Worm (Caenorhabditis elegans) whole organism, late embryonic: ENCODE measurements around the gene F40G9.14.

Experiments used
- C08G9.2 ChIP-seq: sonication (generic microtip); optimal IDR thresholded peaks from 2 replicates; lab custom pipeline; 2016; ENCODE audit warnings: mild to moderate bottlenecking, missing genetic modification characterization, moderate library complexity, missing compliant biosample characterization
- C38D4.7 ChIP-seq: fragments of 200-800 bp; sonication (Bioruptor generic); optimal IDR thresholded peaks from 2 replicates; lab custom pipeline; 2018; ENCODE audit warnings: mild to moderate bottlenecking, missing genetic modification characterization, moderate library complexity, missing compliant biosample characterization
- T23F11.4 ChIP-seq: fragments of 200-800 bp; sonication (Bioruptor generic); optimal IDR thresholded peaks from 2 replicates; lab custom pipeline; 2018; ENCODE audit warnings: mild to moderate bottlenecking, missing genetic modification characterization, missing compliant biosample characterization
- Y22D7AL.16 ChIP-seq: sonication (generic microtip); optimal IDR thresholded peaks from 2 replicates; lab custom pipeline; 2016; ENCODE audit warnings: missing genetic modification characterization, missing compliant biosample characterization
- ceh-18 ChIP-seq: sonication (generic microtip); optimal IDR thresholded peaks from 2 replicates; lab custom pipeline; 2016; ENCODE audit warnings: missing genetic modification characterization, missing compliant biosample characterization
- ceh-22 ChIP-seq: sonication (generic microtip); optimal IDR thresholded peaks from 2 replicates; lab custom pipeline; 2017; ENCODE audit warnings: missing biosample characterization, missing genetic modification characterization
- ceh-24 ChIP-seq: sonication (generic microtip); optimal IDR thresholded peaks from 2 replicates; lab custom pipeline; 2016; ENCODE audit warnings: mild to moderate bottlenecking, missing genetic modification characterization, missing compliant biosample characterization
- ceh-31 ChIP-seq: sonication (generic microtip); optimal IDR thresholded peaks from 2 replicates; lab custom pipeline; 2016; ENCODE audit warnings: missing genetic modification characterization, missing compliant biosample characterization
- ceh-34 ChIP-seq: sonication (generic microtip); optimal IDR thresholded peaks from 2 replicates; lab custom pipeline; 2016; ENCODE audit warnings: mild to moderate bottlenecking, missing genetic modification characterization, missing compliant biosample characterization
- ceh-48 ChIP-seq: sonication (generic microtip); optimal IDR thresholded peaks from 2 replicates; lab custom pipeline; 2016; ENCODE audit warnings: missing genetic modification characterization, inconsistent platforms, missing compliant biosample characterization
- ceh-6 ChIP-seq: fragments of 200-800 bp; sonication (Bioruptor generic); optimal IDR thresholded peaks from 2 replicates; lab custom pipeline; 2018; ENCODE audit warnings: mild to moderate bottlenecking, missing genetic modification characterization, missing compliant biosample characterization
- ceh-9 ChIP-seq: sonication (generic microtip); optimal IDR thresholded peaks from 2 replicates; lab custom pipeline; 2016; ENCODE audit warnings: mild to moderate bottlenecking, missing genetic modification characterization, inconsistent platforms, missing compliant biosample characterization
- che-1 ChIP-seq: sonication (generic microtip); optimal IDR thresholded peaks from 2 replicates; lab custom pipeline; 2016; ENCODE audit warnings: mild to moderate bottlenecking, missing genetic modification characterization, missing compliant biosample characterization
- elt-2 ChIP-seq: sonication (generic microtip); optimal IDR thresholded peaks from 2 replicates; lab custom pipeline; 2016; ENCODE audit warnings: missing genetic modification reagents, missing genetic modification characterization, missing compliant biosample characterization
- ets-4 ChIP-seq: sonication (generic microtip); optimal IDR thresholded peaks from 2 replicates; lab custom pipeline; 2016; ENCODE audit warnings: missing genetic modification characterization, missing compliant biosample characterization
- fkh-10 ChIP-seq: fragments of 150-350 bp; optimal IDR thresholded peaks from 2 replicates; lab custom pipeline; 2014; ENCODE audit warnings: missing biosample characterization, missing genetic modification reagents, missing genetic modification characterization
- fkh-6 ChIP-seq: sonication (generic microtip); optimal IDR thresholded peaks from 2 replicates; lab custom pipeline; 2016; ENCODE audit warnings: missing genetic modification characterization, missing compliant biosample characterization
- gmeb-2 ChIP-seq: sonication (generic microtip); optimal IDR thresholded peaks from 2 replicates; lab custom pipeline; 2016; ENCODE audit warnings: missing genetic modification characterization, inconsistent platforms, missing compliant biosample characterization
- hlh-30 ChIP-seq: sonication (generic microtip); optimal IDR thresholded peaks from 2 replicates; lab custom pipeline; 2017; ENCODE audit warnings: antibody characterized with exemption, missing genetic modification characterization, missing compliant biosample characterization; ENCODE audit not compliant: insufficient read depth
- hlh-8 ChIP-seq: sonication (generic microtip); optimal IDR thresholded peaks from 2 replicates; lab custom pipeline; 2016; ENCODE audit warnings: missing genotype, missing genetic modification characterization, missing compliant biosample characterization
- lim-6 ChIP-seq: sonication (generic microtip); optimal IDR thresholded peaks from 2 replicates; lab custom pipeline; 2016; ENCODE audit warnings: missing genetic modification characterization, missing compliant biosample characterization
- lin-11 ChIP-seq: fragments of 200-800 bp; sonication (Bioruptor generic); optimal IDR thresholded peaks from 2 replicates; lab custom pipeline; 2018; ENCODE audit warnings: mild to moderate bottlenecking, missing genetic modification characterization, missing compliant biosample characterization
- nfya-1 ChIP-seq: sonication (generic microtip); optimal IDR thresholded peaks from 2 replicates; lab custom pipeline; 2017; ENCODE audit warnings: missing genetic modification characterization, mild to moderate bottlenecking, missing compliant biosample characterization, antibody characterized with exemption, moderate library complexity
- nhr-11 ChIP-seq: fragments of 150-350 bp; optimal IDR thresholded peaks from 2 replicates; lab custom pipeline; 2014; ENCODE audit warnings: missing biosample characterization, missing genetic modification characterization
- npax-4 ChIP-seq: sonication (generic microtip); optimal IDR thresholded peaks from 2 replicates; lab custom pipeline; 2016; ENCODE audit warnings: missing genetic modification characterization, missing compliant biosample characterization
- odd-2 ChIP-seq: sonication (generic microtip); optimal IDR thresholded peaks from 2 replicates; lab custom pipeline; 2017; ENCODE audit warnings: antibody characterized with exemption, mild to moderate bottlenecking, missing genetic modification characterization, missing compliant biosample characterization
- pat-9 ChIP-seq: fragments of 200-800 bp; sonication (Bioruptor generic); optimal IDR thresholded peaks from 2 replicates; lab custom pipeline; 2018; ENCODE audit warnings: mild to moderate bottlenecking, missing genetic modification characterization, moderate library complexity, missing compliant biosample characterization
- pha-2 ChIP-seq: sonication (generic microtip); optimal IDR thresholded peaks from 2 replicates; lab custom pipeline; 2017; ENCODE audit warnings: mild to moderate bottlenecking, missing genetic modification characterization, missing compliant biosample characterization
- sdc-2 ChIP-seq: sonication (generic microtip); optimal IDR thresholded peaks from 2 replicates; lab custom pipeline; 2016; ENCODE audit warnings: missing genotype, missing genetic modification characterization, missing compliant biosample characterization
- sox-4 ChIP-seq: sonication (generic microtip); optimal IDR thresholded peaks from 2 replicates; lab custom pipeline; 2017; ENCODE audit warnings: mild to moderate bottlenecking, missing genetic modification characterization, inconsistent platforms, missing compliant biosample characterization
- syd-9 ChIP-seq: sonication (generic microtip); optimal IDR thresholded peaks from 2 replicates; lab custom pipeline; 2016; ENCODE audit warnings: mild to moderate bottlenecking, missing genetic modification characterization, moderate library complexity, missing compliant biosample characterization
- tbx-2 ChIP-seq: sonication (generic microtip); optimal IDR thresholded peaks from 2 replicates; lab custom pipeline; 2016; ENCODE audit warnings: missing genetic modification characterization, missing compliant biosample characterization
- unc-3 ChIP-seq, 2 experiments: fragments of 200-800 bp in 1 of 2; sonication (Bioruptor generic) in 1 of 2; sonication (generic microtip) in 1 of 2; conservative IDR thresholded peaks in 1 of 2; optimal IDR thresholded peaks in 1 of 2; 2 replicates each; pipeline versions ENCODE4 v1.3.6 to Lab custom; 2016 to 2022; ENCODE audit warnings: missing compliant biosample characterization in 2 of 2, missing genetic modification characterization in 2 of 2, missing genetic modification reagents in 1 of 2
- unc-55 ChIP-seq: sonication (generic microtip); optimal IDR thresholded peaks from 2 replicates; lab custom pipeline; 2017; ENCODE audit warnings: missing biosample characterization, missing genetic modification reagents, missing genetic modification characterization
- unc-86 ChIP-seq: sonication (generic microtip); optimal IDR thresholded peaks from 2 replicates; lab custom pipeline; 2016; ENCODE audit warnings: missing genetic modification characterization, missing compliant biosample characterization
- zip-5 ChIP-seq: sonication (generic microtip); optimal IDR thresholded peaks from 2 replicates; lab custom pipeline; 2016; ENCODE audit warnings: missing genetic modification characterization, missing compliant biosample characterization
- ztf-16 ChIP-seq: sonication (generic microtip); optimal IDR thresholded peaks from 2 replicates; lab custom pipeline; 2017; ENCODE audit warnings: missing genetic modification characterization, missing compliant biosample characterization

The F40G9.14 gene

DNA sequence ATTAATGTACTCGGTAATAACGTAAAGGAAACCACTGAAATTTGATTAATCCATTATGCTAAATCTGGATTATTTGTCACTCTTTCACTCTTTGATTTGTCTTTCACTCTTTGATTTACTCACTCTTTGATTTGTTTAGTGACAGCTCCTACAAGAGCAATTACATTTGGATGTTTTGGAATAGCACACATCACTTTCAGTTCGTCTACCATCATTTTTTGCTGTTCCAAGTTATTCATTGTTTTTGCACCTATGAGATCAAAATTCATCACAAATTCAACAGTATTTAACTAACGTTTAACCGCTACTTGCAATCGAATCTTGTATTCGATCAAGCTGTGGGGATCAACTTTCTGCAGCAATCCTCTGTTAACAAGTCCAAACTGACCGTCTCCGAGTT is 28.5 kb downstream of the F40G9.14 start:
- no peak for TF ChIP-seq ceh-24 (tag; lab: Kevin White, UChicago)
- no peak for TF ChIP-seq C08G9.2 (tag; lab: Kevin White, UChicago)
- TF ChIP-seq unc-3 (GFP tag; conservative IDR thresholded peaks at IDR 0.05; lab: Robert Waterston, UW), result no peak
- no peak for TF ChIP-seq unc-3 (tag; optimal IDR thresholded peaks at IDR 0.05; lab: Kevin White, UChicago)
- no peak for TF ChIP-seq hlh-30 (tag; lab: Kevin White, UChicago)
- TF ChIP-seq C38D4.7 (GFP tag; lab: Kevin White, UChicago), result no peak
- TF ChIP-seq pha-2 (tag; lab: Kevin White, UChicago), result no peak
- TF ChIP-seq lim-6 (tag; lab: Kevin White, UChicago), result no peak
- TF ChIP-seq che-1 (tag; lab: Kevin White, UChicago), result no peak
- TF ChIP-seq unc-86 (tag; lab: Kevin White, UChicago), result no peak
- TF ChIP-seq tbx-2 (tag; lab: Kevin White, UChicago), result no peak
- no peak for TF ChIP-seq nhr-11 (tag; lab: Kevin White, UChicago)
- no peak for TF ChIP-seq ceh-18
- no peak for TF ChIP-seq nfya-1 (tag; lab: Kevin White, UChicago)
- TF ChIP-seq ceh-48 (tag; lab: Kevin White, UChicago), result no peak
- TF ChIP-seq zip-5 (tag; lab: Kevin White, UChicago), result no peak

DNA sequence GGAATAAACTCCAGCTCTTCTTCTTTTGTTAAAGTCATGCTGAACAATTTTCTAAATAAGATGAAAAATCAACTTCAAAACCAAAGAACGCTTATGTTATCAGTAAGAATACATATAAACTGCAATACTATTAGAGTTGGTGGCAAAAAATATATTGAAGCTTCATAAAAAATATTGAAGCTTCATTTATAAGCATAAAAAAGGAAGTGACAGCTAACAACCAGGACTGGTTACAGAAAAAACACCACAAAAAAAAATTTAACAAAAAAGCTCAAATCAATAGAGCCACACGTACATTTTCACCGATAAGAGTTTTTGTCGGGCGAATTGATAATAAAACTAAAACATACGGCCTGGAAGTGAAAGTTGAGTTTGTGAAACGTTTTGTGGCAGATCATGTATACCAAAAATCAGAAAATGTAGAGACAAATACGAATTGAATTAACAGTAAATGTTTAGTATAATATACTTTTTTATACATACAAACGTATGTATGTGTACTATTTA is 30.0 kb downstream of the F40G9.14 start, which contains the start of gene sqst-5:
TSS of gene sqst-5 (minus strand) at position 51 of the 507 bp plus-strand sequence.
- TF ChIP-seq odd-2 (tag; lab: Kevin White, UChicago) (no peak), unc-86 (tag; lab: Kevin White, UChicago) (no peak), tbx-2 (tag; lab: Kevin White, UChicago) (no peak), elt-2 (no peak), ceh-9 (no peak), hlh-8 (tag; lab: Kevin White, UChicago) (no peak), fkh-6 (tag; lab: Kevin White, UChicago) (no peak), gmeb-2 (tag; lab: Kevin White, UChicago) (no peak), sdc-2 (tag; lab: Kevin White, UChicago) (no peak)

DNA sequence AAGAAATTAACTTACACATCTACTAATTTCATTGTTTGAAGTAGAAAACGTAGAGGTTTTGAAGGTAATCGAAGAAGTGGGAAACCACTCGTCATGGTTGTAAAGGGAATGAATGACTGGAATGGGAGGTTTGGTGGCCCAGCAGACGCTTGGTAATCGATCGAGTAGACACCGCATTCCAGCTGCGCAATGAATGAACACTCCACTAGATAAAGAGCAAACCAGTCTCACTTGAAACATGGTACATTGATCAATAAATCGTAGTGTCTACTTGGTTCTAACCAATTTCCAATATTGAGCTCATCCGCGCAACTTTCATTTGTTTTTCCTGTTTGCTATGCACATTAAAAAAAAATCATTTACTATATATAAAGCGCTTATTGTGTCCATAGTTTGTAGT is 31.2 kb downstream of the F40G9.14 start, which contains the start of gene fbxb-84:
TSS of gene fbxb-84 (minus strand) at position 101 of the 400 bp plus-strand sequence.
- TF ChIP-seq C08G9.2 (tag; lab: Kevin White, UChicago) (no peak), hlh-30 (tag; lab: Kevin White, UChicago) (no peak), Y22D7AL.16 (tag; lab: Kevin White, UChicago) (no peak), pat-9 (tag; lab: Kevin White, UChicago) (no peak), syd-9 (tag; lab: Kevin White, UChicago) (no peak), T23F11.4 (no peak)

DNA sequence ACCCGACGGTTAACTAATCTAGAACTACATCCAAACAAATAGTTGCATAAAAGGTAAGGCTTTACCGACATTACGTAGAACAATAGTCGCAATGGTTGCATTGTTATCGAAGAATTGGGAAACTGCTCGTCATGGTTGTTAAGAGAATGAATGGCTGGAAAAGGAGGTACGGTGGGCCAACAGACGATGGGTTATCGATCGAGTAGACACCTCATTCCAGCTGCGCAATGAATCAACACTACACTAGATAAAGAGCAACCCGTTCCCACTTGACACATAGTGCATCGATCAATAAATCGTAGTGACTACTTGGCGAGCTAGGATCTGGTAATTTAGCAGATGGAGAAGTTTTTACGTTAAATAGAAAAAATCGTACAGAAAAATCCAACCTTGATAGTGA is 32.5 kb downstream of the F40G9.14 start, which contains the start of the genes T17A3.12 and fbxb-83:
TSS of gene T17A3.12 (minus strand) at position 101 of the 400 bp plus-strand sequence.
TSS of gene fbxb-83 (minus strand) at position 134 of the 400 bp plus-strand sequence.
- no peak for TF ChIP-seq fkh-10 (GFP tag; lab: Kevin White, UChicago)
- no peak for TF ChIP-seq ceh-31 (tag; lab: Kevin White, UChicago)
- TF ChIP-seq lin-11 (tag; lab: Kevin White, UChicago), result no peak
- no peak for TF ChIP-seq ceh-6 (GFP tag; lab: Kevin White, UChicago)
- no peak for TF ChIP-seq C38D4.7 (GFP tag; lab: Kevin White, UChicago)
- TF ChIP-seq zip-5 (tag; lab: Kevin White, UChicago), result no peak
- TF ChIP-seq pha-2 (tag; lab: Kevin White, UChicago), result no peak
- TF ChIP-seq ceh-22, result no peak
- TF ChIP-seq ztf-16 (tag; lab: Kevin White, UChicago), result no peak
- TF ChIP-seq sox-4, result no peak
- TF ChIP-seq unc-55 (GFP tag; lab: Kevin White, UChicago), result no peak
- TF ChIP-seq ceh-34 (tag; lab: Kevin White, UChicago), result no peak
- TF ChIP-seq npax-4 (tag; lab: Kevin White, UChicago), result no peak
- TF ChIP-seq hlh-8 (tag; lab: Kevin White, UChicago), result no peak
- no peak for TF ChIP-seq sdc-2 (tag; lab: Kevin White, UChicago)
- TF ChIP-seq pat-9 (tag; lab: Kevin White, UChicago), result no peak
- TF ChIP-seq ceh-48 (tag; lab: Kevin White, UChicago), result no peak
- TF ChIP-seq unc-3 (GFP tag; conservative IDR thresholded peaks at IDR 0.05; lab: Robert Waterston, UW), result no peak
- TF ChIP-seq unc-3 (tag; optimal IDR thresholded peaks at IDR 0.05; lab: Kevin White, UChicago), result no peak
- TF ChIP-seq ets-4 (tag; lab: Kevin White, UChicago), result no peak
